Worm (Caenorhabditis elegans): ENCODE results near the gene Y54G2A.13.

ce11 chrIV:2851625-2852024 lies 32.1 kb upstream of the Y54G2A.13 start:
- TF ChIP-seq drap-1 (GFP tag; optimal IDR thresholded peaks at IDR 0.05) (no peak), flh-1 (GFP tag; optimal IDR thresholded peaks at IDR 0.05) (no peak), ces-1 (GFP tag; optimal IDR thresholded peaks at IDR 0.05) (no peak), mab-5 (tag; optimal IDR thresholded peaks at IDR 0.05) (no peak), snpc-4 (tag; optimal IDR thresholded peaks at IDR 0.05) (no peak), bed-3 (GFP tag; optimal IDR thresholded peaks at IDR 0.05) (no peak), pha-4 (tag; optimal IDR thresholded peaks at IDR 0.05) (no peak), nhr-237 (tag; optimal IDR thresholded peaks at IDR 0.05) (no peak), lin-13 (tag; optimal IDR thresholded peaks at IDR 0.05) (no peak), unc-39 (tag; optimal IDR thresholded peaks at IDR 0.05) (no peak), elt-3 (tag; optimal IDR thresholded peaks at IDR 0.05) (no peak)

Measured in whole organism, mixed stage, embryonic.